Fruit fly (Drosophila melanogaster) ovary, adult (tissue): Measurements from ENCODE around the gene JMJD4.

Experiments used
- CG17801 ChIP-seq: fragments of 200-800 bp; optimal IDR thresholded peaks from 2 replicates; lab custom pipeline; 2019; ENCODE audit warnings: missing biosample characterization, mild to moderate bottlenecking, missing genetic modification characterization, moderate library complexity; ENCODE audit not compliant: partially characterized antibody

JMJD4 gene

DNA sequence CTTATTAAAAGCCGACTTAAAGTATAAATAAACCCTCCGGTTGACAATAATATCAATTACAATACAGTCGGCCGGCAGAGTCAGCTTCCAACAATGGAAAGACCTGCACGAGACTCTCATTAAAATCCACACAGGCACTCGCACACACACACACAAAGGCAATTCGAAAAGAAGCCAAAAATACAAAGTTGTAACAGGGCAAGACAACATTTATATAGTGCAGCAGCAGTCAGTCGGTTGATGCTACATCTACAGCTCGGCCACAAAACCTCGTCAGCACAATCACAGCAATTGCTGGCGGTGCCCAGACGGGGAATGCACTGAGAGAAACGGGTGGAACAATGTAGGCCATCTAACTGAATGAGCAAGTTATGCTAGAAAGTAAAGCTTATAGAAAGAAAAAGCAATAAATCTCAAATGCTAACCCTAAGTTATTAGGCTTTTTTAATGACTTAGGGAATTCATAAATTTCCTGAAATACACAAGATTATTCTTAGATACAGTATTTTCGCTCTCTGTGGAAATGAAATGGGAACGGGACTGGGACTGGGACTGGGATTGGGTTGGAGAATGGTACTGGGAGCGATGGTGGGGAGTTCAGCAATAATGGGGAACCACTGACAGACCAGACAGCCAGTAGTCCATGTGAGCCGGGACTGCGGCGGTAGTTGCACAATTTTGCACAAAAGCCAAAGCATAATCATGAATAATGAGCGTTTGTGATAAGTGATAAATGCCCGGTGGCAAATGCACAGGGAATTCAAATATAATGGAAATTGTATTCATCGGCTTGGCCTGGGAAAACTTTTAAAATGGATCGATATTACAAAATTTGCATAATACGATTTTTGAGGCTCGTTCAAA is 37.5 kb downstream of the JMJD4 start:
- TF ChIP-seq CG17801 (GFP tag; lab: Kevin White, UChicago), result peak; percentile 49

DNA sequence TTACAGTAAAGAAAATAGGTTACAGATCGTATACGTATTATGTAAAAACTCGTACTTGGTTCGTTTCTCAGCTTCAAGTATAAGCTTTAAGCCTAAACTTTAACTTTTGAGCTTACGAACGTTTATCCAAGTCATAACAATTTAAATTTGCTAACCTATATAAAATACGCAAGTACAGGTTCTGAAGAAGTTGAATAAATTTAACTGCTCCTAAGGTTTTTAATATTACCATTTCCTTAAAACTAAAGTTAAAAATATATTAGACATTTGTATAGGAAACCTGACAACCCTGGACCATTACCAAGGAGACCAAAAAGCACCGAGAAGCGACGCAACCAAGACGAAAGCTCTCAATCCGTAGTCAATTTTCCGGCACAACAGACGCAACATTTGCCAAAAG is 39.4 kb downstream of the JMJD4 start, which contains the start of gene CG5758:
TSS of gene CG5758 (plus strand) at position 353 of the 400 bp plus-strand sequence.
- TF ChIP-seq CG17801 (GFP tag; lab: Kevin White, UChicago), result no peak

DNA sequence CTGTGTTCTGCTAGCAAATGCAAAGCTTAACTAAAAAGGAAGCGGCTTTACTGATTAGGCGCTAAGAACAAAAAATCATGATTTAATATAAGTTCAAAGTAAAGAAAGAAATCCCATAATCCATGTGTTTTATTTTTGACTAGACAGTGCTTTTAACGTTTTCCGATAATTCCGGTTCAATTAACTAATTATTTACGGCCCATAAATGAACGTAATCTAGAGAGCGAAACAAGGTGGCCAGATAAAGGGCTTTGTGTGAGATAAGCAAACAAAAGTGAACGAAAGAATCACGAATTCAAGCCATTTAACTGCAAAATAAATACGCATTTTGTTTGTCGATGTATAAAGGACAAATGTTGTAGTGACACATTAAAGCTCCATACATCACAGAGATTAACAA is 44.0 kb downstream of the JMJD4 start:
- TF ChIP-seq CG17801 (GFP tag; lab: Kevin White, UChicago), result no peak

DNA sequence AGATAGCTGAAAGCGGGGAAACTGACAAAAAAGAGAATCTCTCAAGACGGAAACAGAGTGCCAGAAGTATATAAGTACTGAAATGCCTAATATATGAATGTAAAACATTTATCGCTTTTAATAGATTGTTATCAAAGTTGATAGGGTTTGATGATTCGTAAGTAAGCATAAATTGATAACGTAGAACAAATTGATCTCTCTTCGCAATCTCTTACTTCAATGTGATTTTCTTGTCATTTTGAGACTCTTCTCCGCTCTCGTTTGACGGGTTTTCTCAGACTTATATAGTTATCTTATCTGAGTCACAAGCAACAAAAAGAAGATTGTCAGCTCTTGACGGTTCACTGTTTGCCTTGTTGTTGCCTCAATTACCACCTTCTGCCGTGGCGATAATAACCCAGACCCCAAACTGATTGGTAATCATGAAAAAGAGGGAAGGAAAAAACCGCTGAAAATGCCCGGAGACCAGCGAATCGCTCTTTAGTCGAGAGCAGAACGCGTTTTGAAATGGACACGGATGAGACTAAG is 44.8 kb downstream of the JMJD4 start, which contains the start of gene CG15152:
TSS of gene CG15152 (plus strand) at position 372 of the 528 bp plus-strand sequence.
- no peak for TF ChIP-seq CG17801 (GFP tag; lab: Kevin White, UChicago)

DNA sequence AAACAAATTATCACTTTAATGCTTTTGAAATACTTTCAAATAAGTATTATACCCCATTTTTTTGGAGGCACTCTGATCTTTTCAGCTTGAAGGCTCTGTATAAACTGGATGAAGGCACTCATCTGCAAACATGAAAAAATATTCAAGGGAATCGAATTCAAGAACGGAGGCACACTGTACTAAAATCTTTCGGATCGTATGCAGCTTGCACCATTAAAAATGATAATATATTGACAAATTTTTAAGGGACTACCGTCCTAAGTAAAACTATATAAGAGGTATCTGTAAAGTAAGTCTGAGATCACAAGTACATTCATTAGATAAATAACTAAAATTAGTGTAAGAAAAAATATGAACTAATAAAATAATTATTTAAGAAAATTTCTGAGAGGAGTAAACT is 46.0 kb downstream of the JMJD4 start, which contains the start of gene CG44476:
TSS of gene CG44476 (minus strand) at position 101 of the 400 bp plus-strand sequence.
- TF ChIP-seq CG17801 (GFP tag; lab: Kevin White, UChicago), result no peak

DNA sequence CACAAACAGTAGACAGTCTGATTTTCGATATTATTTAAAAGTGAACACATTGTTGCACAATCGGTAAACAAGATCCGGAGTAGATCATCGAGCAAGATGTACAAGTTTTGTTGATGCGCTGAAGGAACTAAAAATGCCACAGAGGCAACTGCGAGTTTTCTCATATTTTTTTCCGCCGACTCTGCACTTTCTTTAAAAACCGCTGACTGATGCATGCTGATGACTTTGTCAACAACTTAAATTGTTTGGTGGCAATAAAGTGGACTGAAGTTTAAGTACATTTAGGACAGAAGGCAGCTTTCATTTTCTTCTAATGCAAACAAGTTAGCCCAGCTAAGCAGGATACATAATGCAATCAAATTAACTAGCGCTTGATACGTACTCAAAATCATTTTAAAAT is 46.6 kb downstream of the JMJD4 start:
- TF ChIP-seq CG17801 (GFP tag; lab: Kevin White, UChicago), result no peak
